Worm (Caenorhabditis elegans): ENCODE data around the gene K12B6.11.

K12B6.11 gene

DNA sequence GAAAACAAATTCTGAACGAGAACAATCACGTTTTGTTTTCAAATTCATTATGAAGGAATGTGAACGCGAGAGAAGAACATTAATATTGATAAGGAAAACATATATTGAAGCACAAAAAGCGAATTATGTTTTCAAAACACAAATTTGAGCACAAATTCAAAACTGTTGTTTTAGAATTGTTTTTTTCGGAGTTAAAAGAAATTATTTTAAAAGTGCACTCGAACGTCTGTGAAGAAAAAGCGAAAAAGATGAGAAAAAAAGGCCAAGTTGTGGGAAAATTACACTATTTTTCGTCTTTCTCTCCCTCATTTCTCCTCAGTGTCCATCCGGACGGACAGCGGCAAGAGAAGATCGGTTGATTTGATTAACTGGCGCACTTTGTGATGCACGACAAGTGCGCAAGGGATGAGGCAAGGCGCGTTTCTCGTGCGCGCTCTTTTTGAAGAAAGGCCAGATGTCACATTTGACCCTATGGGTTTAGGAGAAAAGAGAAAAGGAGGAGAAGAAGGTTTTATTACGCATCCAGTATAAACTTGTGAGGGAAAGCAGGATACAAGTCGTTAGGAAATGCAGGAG, 21.4 kb upstream of the K12B6.11 start, which contains the start of gene mrck-1 (continued):
- no peak for TF ChIP-seq zfp-3 (GFP tag; conservative IDR thresholded peaks at IDR 0.05)
- no peak for TF ChIP-seq pqm-1 (tag; optimal IDR thresholded peaks at IDR 0.05)
- peak; percentile 89 for TF ChIP-seq hlh-30 (tag; optimal IDR thresholded peaks at IDR 0.05; ENCODE audit: insufficient read depth)
- peak; percentile 93 for TF ChIP-seq nhr-48 (tag; optimal IDR thresholded peaks at IDR 0.05)
- peak; percentile 81 for TF ChIP-seq lin-38 (GFP tag; IDR thresholded peaks at IDR 0.05)
- no peak for TF ChIP-seq zfp-2 (tag; optimal IDR thresholded peaks at IDR 0.05)
- peak; percentile 22 to 77 for TF ChIP-seq daf-16 (GFP tag; optimal IDR thresholded peaks at IDR 0.05)
- no peak for TF ChIP-seq daf-16 (tag; optimal IDR thresholded peaks at IDR 0.05)
- TF ChIP-seq ces-1 (GFP tag; optimal IDR thresholded peaks at IDR 0.05), result peak; percentile 96
- TF ChIP-seq egl-27 (tag; optimal IDR thresholded peaks at IDR 0.05), result no peak
- TF ChIP-seq sdz-12 (GFP tag; optimal IDR thresholded peaks at IDR 0.05), result no peak
- TF ChIP-seq gei-8 (GFP tag; optimal IDR thresholded peaks at IDR 0.05), result no peak
- no peak for TF ChIP-seq nhr-10 (tag; optimal IDR thresholded peaks at IDR 0.05)
- TF ChIP-seq dpl-1 (GFP tag; optimal IDR thresholded peaks at IDR 0.05), result peak; percentile 81
- TF ChIP-seq egl-43 (GFP tag; IDR thresholded peaks at IDR 0.05), result peak; percentile 81
- peak; percentile 45 for TF ChIP-seq ztf-7 (tag; optimal IDR thresholded peaks at IDR 0.05)
- peak; percentile 88 for TF ChIP-seq tra-1 (GFP tag; IDR thresholded peaks at IDR 0.05)
- 0 out of 2 replicates have a peak, but pooled peaks have one; percentile 50 for TF ChIP-seq Y48G9A.11 (GFP tag; IDR thresholded peaks at IDR 0.05)
- no peak for TF ChIP-seq daf-12 (tag; optimal IDR thresholded peaks at IDR 0.05)
- peak; percentile 94 for TF ChIP-seq hlh-11 (tag; optimal IDR thresholded peaks at IDR 0.05)
- peak; percentile 42 to 83 for TF ChIP-seq hif-1 (tag; optimal IDR thresholded peaks at IDR 0.05)
- no peak for TF ChIP-seq ceh-28 (tag; optimal IDR thresholded peaks at IDR 0.05)
- TF ChIP-seq spr-3 (GFP tag; optimal IDR thresholded peaks at IDR 0.05), result peak; percentile 64
- TF ChIP-seq dmd-6 (GFP tag; IDR thresholded peaks at IDR 0.05), result peak; percentile 87
- TF ChIP-seq dmd-9 (GFP tag; IDR thresholded peaks at IDR 0.05), result no peak
- no peak for TF ChIP-seq ZK546.5 (tag; optimal IDR thresholded peaks at IDR 0.05)
- TF ChIP-seq ama-1 (optimal IDR thresholded peaks at IDR 0.05), result peak; percentile 45
- TF ChIP-seq unc-62 (GFP tag; optimal IDR thresholded peaks at IDR 0.05 in 1 of 2), result peak in 1 of 2 experiments; percentile 87
- no peak for TF ChIP-seq unc-62 (tag; optimal IDR thresholded peaks at IDR 0.05)
- no peak for TF ChIP-seq dmd-8 (GFP tag; IDR thresholded peaks at IDR 0.05)
- peak; percentile 9 for TF ChIP-seq zip-2 (tag; optimal IDR thresholded peaks at IDR 0.05)
- peak; percentile 92 for TF ChIP-seq mes-2 (tag; optimal IDR thresholded peaks at IDR 0.05; ENCODE audit: poor library complexity, severe bottlenecking)
- TF ChIP-seq tag-97 (GFP tag; IDR thresholded peaks at IDR 0.05), result no peak
- peak; percentile 31; the same call in 1 of the 2 replicates for TF ChIP-seq ZK337.2 (GFP tag; IDR thresholded peaks at IDR 0.05)
- peak; percentile 76 for TF ChIP-seq vab-7 (GFP tag; IDR thresholded peaks at IDR 0.05)
- no peak for TF ChIP-seq fos-1 (tag; optimal IDR thresholded peaks at IDR 0.05)
- peak; percentile 51; the same call in 1 of the 2 replicates for TF ChIP-seq saeg-2 (GFP tag; IDR thresholded peaks at IDR 0.05)
- peak; percentile 99 for TF ChIP-seq aha-1 (tag)
- peak; percentile 72; the same call in 1 of the 2 replicates for TF ChIP-seq madf-9 (GFP tag; conservative IDR thresholded peaks at IDR 0.05)

DNA sequence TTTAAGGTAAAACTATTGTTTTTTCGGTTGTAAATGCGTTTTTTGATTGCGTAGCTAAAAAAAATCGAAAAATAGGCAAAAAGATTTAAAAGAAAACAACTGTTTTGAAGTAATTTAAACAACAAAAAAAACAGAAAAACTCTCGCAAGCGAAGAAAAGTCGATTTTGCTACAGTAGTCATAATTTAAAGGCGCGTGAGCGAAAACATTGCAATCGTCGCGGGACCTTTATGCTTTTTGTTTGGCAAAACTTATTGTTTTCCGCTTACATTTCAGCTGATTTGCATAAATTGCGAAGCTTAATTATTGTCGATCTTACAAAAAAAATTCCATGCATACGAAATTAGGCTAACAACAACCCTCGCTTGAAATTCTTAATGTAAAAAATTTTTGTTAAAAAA, 20.7 kb upstream of the K12B6.11 start:
- TF ChIP-seq skn-1 (tag; optimal IDR thresholded peaks at IDR 0.05), result no peak
- peak; percentile 5 for TF ChIP-seq F49E8.2 (tag; optimal IDR thresholded peaks at IDR 0.05; ENCODE audit: borderline replicate concordance)

Measured in whole organism, L4 larva.